Fruit fly (Drosophila melanogaster): ENCODE data around the gene CG18746.

Gene CG18746

dm6 chr3R:7809662-7810621 lies 20.0 kb upstream of the CG18746 start, which contains the start of the genes CG2993 and sgll (continued):
- TF ChIP-seq hbn (GFP tag; IDR thresholded peaks at IDR 0.05; ENCODE audit: partially characterized antibody): no peak; the same call in 1 of the 2 replicates
- peak; percentile 80 for TF ChIP-seq CG2875 (GFP tag; optimal IDR thresholded peaks at IDR 0.05)
- TF ChIP-seq Nf-YC (tag; optimal IDR thresholded peaks at IDR 0.05): peak; percentile 76
- peak; percentile 66 for TF ChIP-seq cas (GFP tag; IDR thresholded peaks at IDR 0.05)
- TF ChIP-seq CG10209 (GFP tag; optimal IDR thresholded peaks at IDR 0.05): peak; percentile 91
- TF ChIP-seq TFAM (GFP tag; optimal IDR thresholded peaks at IDR 0.05): peak; percentile 67
- peak; percentile 90 for TF ChIP-seq Meics (GFP tag; optimal IDR thresholded peaks at IDR 0.05)
- peak; percentile 95 for TF ChIP-seq CG1602 (GFP tag; optimal IDR thresholded peaks at IDR 0.05)
- no peak; the same call in 2 of the 3 replicates for TF ChIP-seq C15 (GFP tag; IDR thresholded peaks at IDR 0.05)
- TF ChIP-seq CG1233 (GFP tag; optimal IDR thresholded peaks at IDR 0.05): peak; percentile 90
- no peak for TF ChIP-seq Sin3A (optimal IDR thresholded peaks at IDR 0.05)
- peak; percentile 44 for TF ChIP-seq CG11723 (GFP tag; optimal IDR thresholded peaks at IDR 0.05)
- TF ChIP-seq CG14860 (GFP tag; IDR thresholded peaks at IDR 0.05; ENCODE audit: partially characterized antibody): no peak
- peak; percentile 76 for TF ChIP-seq ATbp (GFP tag; optimal IDR thresholded peaks at IDR 0.05)
- TF ChIP-seq vnd (GFP tag; IDR thresholded peaks at IDR 0.05; ENCODE audit: partially characterized antibody): no peak
- TF ChIP-seq ken (GFP tag; IDR thresholded peaks at IDR 0.05): peak; percentile 96
- TF ChIP-seq CG14441 (GFP tag; IDR thresholded peaks at IDR 0.05): peak; percentile 93
- peak; percentile 84 for TF ChIP-seq pzg (GFP tag; optimal IDR thresholded peaks at IDR 0.05)
- peak; percentile 87 for TF ChIP-seq CG5953 (GFP tag; IDR thresholded peaks at IDR 0.05)
- TF ChIP-seq fru (optimal IDR thresholded peaks at IDR 0.05): no peak
- TF ChIP-seq Ptx1 (GFP tag; IDR thresholded peaks at IDR 0.05): peak; percentile 96
- no peak for TF ChIP-seq CG13296 (GFP tag; optimal IDR thresholded peaks at IDR 0.05)
- TF ChIP-seq otp (GFP tag; IDR thresholded peaks at IDR 0.05): peak; percentile 95
- TF ChIP-seq CG18599 (GFP tag; optimal IDR thresholded peaks at IDR 0.05): peak; percentile 80
- peak; percentile 75 for TF ChIP-seq CG31365 (tag; optimal IDR thresholded peaks at IDR 0.05)
- TF ChIP-seq maf-S (GFP tag; optimal IDR thresholded peaks at IDR 0.05): peak; percentile 88
- TF ChIP-seq Hr51 (GFP tag; optimal IDR thresholded peaks at IDR 0.05): peak; percentile 73 to 93
- TF ChIP-seq CG1024 (GFP tag; IDR thresholded peaks at IDR 0.05): peak; percentile 90
- peak; percentile 95 for TF ChIP-seq CG1603 (tag; optimal IDR thresholded peaks at IDR 0.05)
- TF ChIP-seq Antp (GFP tag; optimal IDR thresholded peaks at IDR 0.05): peak; percentile 97
- TF ChIP-seq CG14965 (GFP tag; optimal IDR thresholded peaks at IDR 0.05; ENCODE audit: borderline replicate concordance): peak; percentile 87
- no peak for TF ChIP-seq crol (GFP tag; IDR thresholded peaks at IDR 0.05)
- peak; percentile 71 for TF ChIP-seq Fer2 (tag; optimal IDR thresholded peaks at IDR 0.05)
- TF ChIP-seq CG17361 (GFP tag; IDR thresholded peaks at IDR 0.05): peak; percentile 89; the same call in 2 of the 3 replicates
- TF ChIP-seq ase (GFP tag; IDR thresholded peaks at IDR 0.05): peak; percentile 93
- TF ChIP-seq Gug (GFP tag; IDR thresholded peaks at IDR 0.05): peak; percentile 94
- no peak for TF ChIP-seq CG18011 (GFP tag; optimal IDR thresholded peaks at IDR 0.05)
- peak; percentile 89 for TF ChIP-seq Taf1 (GFP tag; IDR thresholded peaks at IDR 0.05)
- TF ChIP-seq ci (GFP tag; IDR thresholded peaks at IDR 0.05): peak; percentile 97
- peak; percentile 54; the same call in 1 of the 2 replicates for TF ChIP-seq Atf6 (GFP tag; IDR thresholded peaks at IDR 0.05)
- TF ChIP-seq Ets97D (GFP tag; optimal IDR thresholded peaks at IDR 0.05): peak; percentile 78
- TF ChIP-seq pan (optimal IDR thresholded peaks at IDR 0.05): no peak
- peak in 1 of 2 experiments; percentile 91 for TF ChIP-seq pan (GFP tag; optimal IDR thresholded peaks at IDR 0.05 in 1 of 2, IDR thresholded peaks at IDR 0.05 in 1 of 2)
- no peak for TF ChIP-seq YL-1 (GFP tag; optimal IDR thresholded peaks at IDR 0.05)
- peak; percentile 87 for TF ChIP-seq ab (GFP tag; optimal IDR thresholded peaks at IDR 0.05)
- peak; percentile 6 for TF ChIP-seq CG6254 (GFP tag; optimal IDR thresholded peaks at IDR 0.05)
- peak; percentile 92 for TF ChIP-seq H2.0 (GFP tag; IDR thresholded peaks at IDR 0.05)
- peak; percentile 49 for TF ChIP-seq CG12071 (GFP tag; optimal IDR thresholded peaks at IDR 0.05)
- peak; percentile 71 for TF ChIP-seq ap (GFP tag; IDR thresholded peaks at IDR 0.05)
